Worm (Caenorhabditis elegans): ENCODE results near the gene itr-1.
A peak's percentile ranks its signal among the peaks of the same experiment; 100 is the strongest.
"Not testable (repeated sequence)": the region's sequence is repeated elsewhere in the genome, so short reads cannot be mapped to it uniquely, and the experiment has no call there.

The itr-1 gene

ce11 chrIV:7634578-7634977, 40.4 kb upstream of the itr-1 start, which contains the start of gene warf-1:
Gene warf-1 (plus strand): TSS chrIV:7634786.
- not testable (repeated sequence) for TF ChIP-seq sma-3 (GFP tag; optimal IDR thresholded peaks at IDR 0.05); elt-3 (tag; optimal IDR thresholded peaks at IDR 0.05); elt-1 (tag; optimal IDR thresholded peaks at IDR 0.05)

- TF ChIP-seq elt-1 (tag; optimal IDR thresholded peaks at IDR 0.05) (no peak), ztf-11 (tag; optimal IDR thresholded peaks at IDR 0.05) (no peak), nhr-23 (tag; optimal IDR thresholded peaks at IDR 0.05) (no peak), unc-55 (GFP tag; optimal IDR thresholded peaks at IDR 0.05) (no peak), lin-11 (tag; optimal IDR thresholded peaks at IDR 0.05) (no peak), ZK546.5 (tag; optimal IDR thresholded peaks at IDR 0.05) (no peak), mab-5 (tag; optimal IDR thresholded peaks at IDR 0.05) (no peak)
Observed at ce11 chrIV:7641758-7642157, 33.2 kb upstream of the itr-1 start, which contains the start of gene nep-16. Gene nep-16 (minus strand): TSS chrIV:7641858.

DNA sequence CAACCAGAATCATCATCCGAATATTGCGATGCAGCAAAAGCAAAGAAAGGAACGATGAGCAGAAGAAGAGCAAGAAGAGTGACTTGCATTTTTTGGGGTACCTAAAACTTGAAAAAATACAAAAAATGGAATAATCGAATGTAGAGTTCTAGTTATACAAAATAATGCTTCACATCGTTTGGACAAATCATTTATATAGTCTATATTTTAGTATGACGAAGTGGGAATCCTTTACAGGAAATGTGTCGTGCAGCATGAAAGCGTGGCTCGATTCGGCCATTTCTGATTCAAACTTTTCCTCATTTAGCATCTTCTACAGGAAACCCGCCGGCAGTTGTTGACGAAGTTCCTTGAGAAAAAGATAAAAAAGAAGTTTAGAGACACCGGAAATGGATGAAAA, 32.0 kb upstream of the itr-1 start, which contains the start of gene nlp-20:
TSS of gene nlp-20 (minus strand) at position 101 of the 400 bp plus-strand sequence.
- TF ChIP-seq nhr-25 (tag; optimal IDR thresholded peaks at IDR 0.05) (no peak), nhr-23 (tag; optimal IDR thresholded peaks at IDR 0.05) (no peak), sem-4 (tag; optimal IDR thresholded peaks at IDR 0.05) (peak; percentile 71)

- TF ChIP-seq ceh-16 (tag; optimal IDR thresholded peaks at IDR 0.05) (no peak), mab-5 (tag; optimal IDR thresholded peaks at IDR 0.05) (no peak), blmp-1 (tag; optimal IDR thresholded peaks at IDR 0.05; ENCODE audit: insufficient read depth) (no peak), unc-62 (GFP tag; optimal IDR thresholded peaks at IDR 0.05) (no peak), nhr-77 (tag; optimal IDR thresholded peaks at IDR 0.05) (no peak), skn-1 (tag; optimal IDR thresholded peaks at IDR 0.05) (no peak), nhr-21 (tag; optimal IDR thresholded peaks at IDR 0.05) (no peak), ceh-82 (tag; optimal IDR thresholded peaks at IDR 0.05) (no peak), nhr-10 (tag; optimal IDR thresholded peaks at IDR 0.05) (no peak), unc-55 (GFP tag; optimal IDR thresholded peaks at IDR 0.05) (no peak), ztf-4 (tag; optimal IDR thresholded peaks at IDR 0.05) (no peak), ztf-1 (GFP tag; conservative IDR thresholded peaks at IDR 0.05) (no peak), crh-2 (tag; optimal IDR thresholded peaks at IDR 0.05) (no peak), egl-27 (tag; optimal IDR thresholded peaks at IDR 0.05) (no peak), ama-1 (optimal IDR thresholded peaks at IDR 0.05) (no peak)
Observed at ce11 chrIV:7646119-7646518, 28.9 kb upstream of the itr-1 start, which contains the start of gene hmg-5. Gene hmg-5 (minus strand): TSS chrIV:7646219.

ce11 chrIV:7646861-7647260, 28.1 kb upstream of the itr-1 start:
- no peak for TF ChIP-seq mab-5 (tag; optimal IDR thresholded peaks at IDR 0.05)
- no peak for TF ChIP-seq ztf-1 (GFP tag; conservative IDR thresholded peaks at IDR 0.05)
- TF ChIP-seq nhr-129 (tag; optimal IDR thresholded peaks at IDR 0.05) = no peak
- TF ChIP-seq dmd-4 (tag; optimal IDR thresholded peaks at IDR 0.05) = no peak
- no peak for TF ChIP-seq sma-3 (GFP tag; optimal IDR thresholded peaks at IDR 0.05)
- TF ChIP-seq unc-55 (GFP tag; optimal IDR thresholded peaks at IDR 0.05) = no peak
- no peak for TF ChIP-seq Y55F3AM.14 (GFP tag; optimal IDR thresholded peaks at IDR 0.05)
- TF ChIP-seq ZK546.5 (tag; optimal IDR thresholded peaks at IDR 0.05) = no peak

- TF ChIP-seq F13H6.1 (tag; optimal IDR thresholded peaks at IDR 0.05) (no peak), unc-55 (GFP tag; optimal IDR thresholded peaks at IDR 0.05) (peak; percentile 14)
Observed at ce11 chrIV:7650433-7650832, 24.5 kb upstream of the itr-1 start.

ce11 chrIV:7651120-7651519, 23.9 kb upstream of the itr-1 start, which contains the start of gene cima-1:
Gene cima-1 (plus strand): TSS chrIV:7651459.
- TF ChIP-seq C34F6.9 (tag; optimal IDR thresholded peaks at IDR 0.05) (no peak), skn-1 (tag; optimal IDR thresholded peaks at IDR 0.05) (no peak), F13H6.1 (tag; optimal IDR thresholded peaks at IDR 0.05) (no peak), zag-1 (tag; optimal IDR thresholded peaks at IDR 0.05) (no peak), sma-3 (GFP tag; optimal IDR thresholded peaks at IDR 0.05) (peak; percentile 13), nhr-11 (tag; optimal IDR thresholded peaks at IDR 0.05) (no peak), ZK546.5 (tag; optimal IDR thresholded peaks at IDR 0.05) (no peak), nhr-23 (tag; optimal IDR thresholded peaks at IDR 0.05) (no peak), nhr-129 (tag; optimal IDR thresholded peaks at IDR 0.05) (peak; percentile 21), ztf-11 (tag; optimal IDR thresholded peaks at IDR 0.05) (no peak), ceh-82 (tag; optimal IDR thresholded peaks at IDR 0.05) (no peak), unc-55 (GFP tag; optimal IDR thresholded peaks at IDR 0.05) (no peak), sem-4 (tag; optimal IDR thresholded peaks at IDR 0.05) (no peak), R02D3.7 (tag; optimal IDR thresholded peaks at IDR 0.05) (no peak), egl-27 (tag; optimal IDR thresholded peaks at IDR 0.05) (no peak), peb-1 (tag; optimal IDR thresholded peaks at IDR 0.05) (no peak), nhr-6 (tag; optimal IDR thresholded peaks at IDR 0.05) (no peak), ama-1 (optimal IDR thresholded peaks at IDR 0.05) (no peak), fos-1 (tag; optimal IDR thresholded peaks at IDR 0.05) (peak; percentile 26), ztf-1 (GFP tag; conservative IDR thresholded peaks at IDR 0.05) (no peak)
